Worm (Caenorhabditis elegans) whole organism, mixed stage, embryonic: ENCODE data around the gene R186.8.

Experiments
- lin-13 ChIP-seq: fragments of 150-350 bp; optimal IDR thresholded peaks from 2 replicates; lab custom pipeline; 2014; ENCODE audit warnings: missing biosample characterization, missing genetic modification characterization
- lsy-2 ChIP-seq: fragments of 150-350 bp; optimal IDR thresholded peaks from 2 replicates; lab custom pipeline; 2014; ENCODE audit warnings: missing biosample characterization, missing genetic modification characterization
- mls-2 ChIP-seq: sonication (generic microtip); optimal IDR thresholded peaks from 2 replicates; lab custom pipeline; 2016; ENCODE audit warnings: mild to moderate bottlenecking, missing genetic modification characterization, moderate library complexity, missing compliant biosample characterization
- pha-4 ChIP-seq: fragments of 150-350 bp; optimal IDR thresholded peaks from 2 replicates; lab custom pipeline; 2018; ENCODE audit warnings: missing biosample characterization, missing genetic modification reagents, missing genetic modification characterization
- sem-2 ChIP-seq: fragments of 200-800 bp; sonication (Bioruptor generic); optimal IDR thresholded peaks from 2 replicates; lab custom pipeline; 2018; ENCODE audit warnings: mild to moderate bottlenecking, missing genetic modification characterization, missing compliant biosample characterization
- unc-120 ChIP-seq: sonication (generic microtip); optimal IDR thresholded peaks from 2 replicates; lab custom pipeline; 2017; ENCODE audit warnings: missing genetic modification characterization, missing compliant biosample characterization; ENCODE audit not compliant: poor library complexity, severe bottlenecking
- unc-39 ChIP-seq: fragments of 150-350 bp; optimal IDR thresholded peaks from 2 replicates; lab custom pipeline; 2014; ENCODE audit warnings: missing biosample characterization, missing genetic modification characterization
- unc-62 ChIP-seq: fragments of 150-350 bp; optimal IDR thresholded peaks from 2 replicates; lab custom pipeline; 2014; ENCODE audit warnings: missing biosample characterization, missing genetic modification reagents, missing genetic modification characterization
- ztf-11 ChIP-seq: fragments of 150-350 bp; optimal IDR thresholded peaks from 2 replicates; lab custom pipeline; 2014; ENCODE audit warnings: missing biosample characterization, missing genetic modification characterization

DNA sequence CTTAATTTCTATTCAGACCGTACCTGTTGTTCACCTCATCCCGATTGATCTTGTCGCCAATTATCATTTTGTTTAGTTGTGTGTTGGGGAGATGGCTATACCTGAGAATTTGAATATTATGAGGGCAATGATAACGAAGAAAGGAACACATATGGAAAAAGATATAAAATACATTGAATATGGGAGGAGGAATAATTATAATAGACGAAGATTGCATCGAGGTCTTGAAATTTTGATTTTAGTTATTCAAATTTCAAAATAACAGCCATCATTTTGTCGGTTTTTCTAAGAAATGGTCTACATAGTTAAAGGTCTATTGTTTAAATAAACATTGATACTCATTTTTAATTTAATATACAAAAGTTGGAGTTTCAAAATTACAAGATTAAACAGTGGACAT is 19.3 kb upstream of the R186.8 start, which contains the start of gene shw-3:
- no peak for TF ChIP-seq lsy-2
- no peak for TF ChIP-seq unc-62 (GFP tag; lab: Kevin White, UChicago)
- TF ChIP-seq lin-13 (tag; lab: Kevin White, UChicago), result no peak
- no peak for TF ChIP-seq ztf-11 (tag; lab: Kevin White, UChicago)
- TF ChIP-seq mls-2 (tag; lab: Kevin White, UChicago), result no peak
- no peak for TF ChIP-seq unc-39 (tag; lab: Kevin White, UChicago)
- no peak for TF ChIP-seq sem-2 (GFP tag; lab: Kevin White, UChicago)
- TF ChIP-seq pha-4, result no peak
- TF ChIP-seq unc-120, result no peak
